Worm (Caenorhabditis elegans) whole organism, L3 larva: ENCODE data around the gene M18.3.
A peak's percentile ranks its signal among the peaks of the same experiment; 100 is the strongest.

Experiments
- ceh-82 ChIP-seq: fragments of 150-350 bp; optimal IDR thresholded peaks from 2 replicates; lab custom pipeline; 2014; ENCODE audit warnings: missing biosample characterization, missing genetic modification characterization
- egl-27 ChIP-seq: sonication (generic microtip); optimal IDR thresholded peaks from 4 replicates; lab custom pipeline; 2017; ENCODE audit warnings: missing biosample characterization, missing genetic modification reagents, missing genetic modification characterization
- fkh-2 ChIP-seq: fragments of 150-350 bp; optimal IDR thresholded peaks from 2 replicates; lab custom pipeline; 2014; ENCODE audit warnings: missing biosample characterization, missing genetic modification reagents, missing genetic modification characterization
- fos-1 ChIP-seq: fragments of 150-350 bp; optimal IDR thresholded peaks from 2 replicates; lab custom pipeline; 2014; ENCODE audit warnings: missing biosample characterization, missing genetic modification characterization
- mdl-1 ChIP-seq: fragments of 150-350 bp; optimal IDR thresholded peaks from 2 replicates; lab custom pipeline; 2014; ENCODE audit warnings: missing biosample characterization, missing genetic modification characterization
- nhr-28 ChIP-seq: fragments of 150-350 bp; optimal IDR thresholded peaks from 2 replicates; lab custom pipeline; 2014; ENCODE audit warnings: missing biosample characterization, missing genetic modification characterization
- nhr-67 ChIP-seq: fragments of 150-350 bp; optimal IDR thresholded peaks from 2 replicates; lab custom pipeline; 2014; ENCODE audit warnings: missing biosample characterization, missing genetic modification characterization
- pha-4 ChIP-seq: fragments of 150-350 bp; optimal IDR thresholded peaks from 2 replicates; lab custom pipeline; 2014; ENCODE audit warnings: missing biosample characterization, missing genetic modification reagents, missing genetic modification characterization
- unc-62 ChIP-seq: fragments of 150-350 bp; sonication (generic microtip); optimal IDR thresholded peaks from 4 replicates; lab custom pipeline; 2014; ENCODE audit warnings: missing biosample characterization, missing genetic modification reagents, missing genetic modification characterization

ce11 chrIV:12122874-12123664 lies 17.4 kb downstream of the M18.3 start, which contains the start of gene aly-3:
- peak; percentile 59 for TF ChIP-seq pha-4 (tag; lab: Kevin White, UChicago)
- no peak for TF ChIP-seq nhr-28 (tag; lab: Kevin White, UChicago)
- no peak for TF ChIP-seq nhr-67 (tag; lab: Kevin White, UChicago)
- TF ChIP-seq fkh-2, result no peak
- no peak for TF ChIP-seq fos-1 (tag; lab: Kevin White, UChicago)
- TF ChIP-seq mdl-1 (tag; lab: Kevin White, UChicago), result no peak
- TF ChIP-seq egl-27 (tag; lab: Kevin White, UChicago), result no peak
- TF ChIP-seq ceh-82 (tag; lab: Kevin White, UChicago), result no peak
- no peak for TF ChIP-seq unc-62 (GFP tag; lab: Kevin White, UChicago)
